Fruit fly (Drosophila melanogaster) whole organism, prepupa: Measurements from ENCODE around the gene Cep135.
A peak's percentile ranks its signal among the peaks of the same experiment; 100 is the strongest.

ENCODE experiments used
- CG10669 ChIP-seq: fragments of 200-800 bp; sonication (Bioruptor generic); optimal IDR thresholded peaks from 3 replicates; lab custom pipeline; 2018; ENCODE audit warnings: missing biosample characterization, mild to moderate bottlenecking, missing genetic modification characterization, moderate library complexity
- CG11762 ChIP-seq: fragments of 200-800 bp; sonication (Bioruptor generic); optimal IDR thresholded peaks from 3 replicates; lab custom pipeline; 2016; ENCODE audit warnings: missing biosample characterization, missing genetic modification characterization; ENCODE audit not compliant: insufficient read depth
- CG15336 ChIP-seq: fragments of 200-800 bp; sonication (Bioruptor generic); IDR thresholded peaks from 2 replicates; pipeline ENCODE4 v1.3.6; 2022; ENCODE audit warnings: missing biosample characterization, missing genetic modification characterization
- CG1621 ChIP-seq: fragments of 200-800 bp; sonication (Bioruptor generic); optimal IDR thresholded peaks from 3 replicates; lab custom pipeline; 2018; ENCODE audit warnings: missing biosample characterization, mild to moderate bottlenecking, missing genetic modification characterization
- CG16779 ChIP-seq: fragments of 200-800 bp; sonication (Bioruptor generic); optimal IDR thresholded peaks from 3 replicates; lab custom pipeline; 2017; ENCODE audit warnings: missing biosample characterization, mild to moderate bottlenecking, missing genetic modification characterization
- CG31627 ChIP-seq: fragments of 200-800 bp; sonication (Bioruptor generic); optimal IDR thresholded peaks from 3 replicates; lab custom pipeline; 2016; ENCODE audit warnings: missing biosample characterization, missing genetic modification characterization
- CG32006 ChIP-seq: fragments of 200-800 bp; sonication (Bioruptor generic); optimal IDR thresholded peaks from 3 replicates; lab custom pipeline; 2017; ENCODE audit warnings: missing biosample characterization, mild to moderate bottlenecking, missing genetic modification characterization
- CG34406 ChIP-seq: fragments of 200-800 bp; sonication (Bioruptor generic); optimal IDR thresholded peaks from 3 replicates; lab custom pipeline; 2016; ENCODE audit warnings: missing biosample characterization, missing genetic modification characterization
- CG4318 ChIP-seq: fragments of 200-800 bp; sonication (Bioruptor generic); optimal IDR thresholded peaks from 3 replicates; lab custom pipeline; 2017; ENCODE audit warnings: missing biosample characterization, mild to moderate bottlenecking, missing genetic modification characterization
- CG6276 ChIP-seq: fragments of 200-800 bp; sonication (Bioruptor generic); optimal IDR thresholded peaks from 2 replicates; lab custom pipeline; 2017; ENCODE audit warnings: missing biosample characterization, mild to moderate bottlenecking, missing genetic modification characterization
- CG6792 ChIP-seq: fragments of 200-800 bp; sonication (Bioruptor generic); optimal IDR thresholded peaks from 3 replicates; lab custom pipeline; 2016; ENCODE audit warnings: missing biosample characterization, missing genetic modification characterization
- CG6808 ChIP-seq: fragments of 200-800 bp; sonication (Bioruptor generic); optimal IDR thresholded peaks from 3 replicates; lab custom pipeline; 2017; ENCODE audit warnings: missing biosample characterization, missing genetic modification characterization, mild to moderate bottlenecking, moderate library complexity, missing genetic modification reagents
- CG6854 ChIP-seq: fragments of 200-800 bp; sonication (Bioruptor generic); optimal IDR thresholded peaks from 2 replicates; lab custom pipeline; 2017; ENCODE audit warnings: missing biosample characterization, mild to moderate bottlenecking, missing genetic modification characterization
- CG8119 ChIP-seq: fragments of 200-800 bp; sonication (Bioruptor generic); IDR thresholded peaks from 3 replicates; pipeline ENCODE4 v1.3.6; 2022; ENCODE audit warnings: missing biosample characterization, missing genetic modification characterization
- CG8319 ChIP-seq: fragments of 200-800 bp; sonication (Bioruptor generic); optimal IDR thresholded peaks from 3 replicates; lab custom pipeline; 2016; ENCODE audit warnings: missing biosample characterization, missing genetic modification characterization
- CG8632 ChIP-seq: fragments of 200-800 bp; sonication (Bioruptor generic); optimal IDR thresholded peaks from 3 replicates; lab custom pipeline; 2016; ENCODE audit warnings: missing biosample characterization, missing genetic modification characterization
- Eip75B ChIP-seq: fragments of 200-800 bp; sonication (Bioruptor generic); optimal IDR thresholded peaks from 3 replicates; lab custom pipeline; 2016; ENCODE audit warnings: missing biosample characterization, missing genetic modification characterization
- Eip78C ChIP-seq: fragments of 200-800 bp; sonication (Bioruptor generic); peaks from one replicate; lab custom pipeline; 2016; ENCODE audit warnings: missing biosample characterization, missing genetic modification characterization
- Eip93F ChIP-seq: fragments of 200-800 bp; sonication (Bioruptor generic); optimal IDR thresholded peaks from 2 replicates; lab custom pipeline; 2016; ENCODE audit warnings: missing biosample characterization, mild to moderate bottlenecking, missing genetic modification characterization
- Ets21C ChIP-seq: fragments of 200-800 bp; sonication (Bioruptor generic); optimal IDR thresholded peaks from 3 replicates; lab custom pipeline; 2016; ENCODE audit warnings: missing biosample characterization, missing genetic modification characterization
- Gug ChIP-seq: fragments of 200-800 bp; sonication (Bioruptor generic); IDR thresholded peaks from 2 replicates; pipeline ENCODE4 v1.3.6; 2022; ENCODE audit warnings: missing biosample characterization, missing genetic modification characterization
- Hr39 ChIP-seq: fragments of 200-800 bp; sonication (Bioruptor generic); optimal IDR thresholded peaks from 2 replicates; lab custom pipeline; 2016; ENCODE audit warnings: missing biosample characterization, missing genetic modification characterization
- Met ChIP-seq: fragments of 200-800 bp; sonication (Bioruptor generic); optimal IDR thresholded peaks from 3 replicates; lab custom pipeline; 2016; ENCODE audit warnings: missing biosample characterization, missing genetic modification characterization
- OdsH ChIP-seq: fragments of 200-800 bp; sonication (Bioruptor generic); optimal IDR thresholded peaks from 3 replicates; lab custom pipeline; 2016; ENCODE audit warnings: missing biosample characterization, missing genetic modification characterization
- Sox102F ChIP-seq: fragments of 200-800 bp; sonication (Bioruptor generic); optimal IDR thresholded peaks from 2 replicates; lab custom pipeline; 2016; ENCODE audit warnings: missing biosample characterization, mild to moderate bottlenecking, missing genetic modification characterization
- Sox15 ChIP-seq: fragments of 200-800 bp; sonication (Bioruptor generic); optimal IDR thresholded peaks from 3 replicates; lab custom pipeline; 2016; ENCODE audit warnings: missing biosample characterization, missing genetic modification characterization
- cyc ChIP-seq: fragments of 200-800 bp; sonication (Bioruptor generic); optimal IDR thresholded peaks from 3 replicates; lab custom pipeline; 2016; ENCODE audit warnings: missing biosample characterization, missing genetic modification characterization
- dac ChIP-seq: fragments of 200-800 bp; sonication (Bioruptor generic); optimal IDR thresholded peaks from 2 replicates; lab custom pipeline; 2017; ENCODE audit warnings: missing biosample characterization, mild to moderate bottlenecking, missing genetic modification characterization
- eg ChIP-seq: fragments of 200-800 bp; sonication (Bioruptor generic); IDR thresholded peaks from 3 replicates; pipeline ENCODE4 v1.3.6; 2022; ENCODE audit warnings: missing biosample characterization, missing genetic modification characterization
- esn ChIP-seq: fragments of 200-800 bp; sonication (Bioruptor generic); optimal IDR thresholded peaks from 2 replicates; lab custom pipeline; 2016; ENCODE audit warnings: missing biosample characterization, mild to moderate bottlenecking, missing genetic modification characterization, moderate library complexity
- fd59A ChIP-seq: fragments of 200-800 bp; sonication (Bioruptor generic); optimal IDR thresholded peaks from 2 replicates; lab custom pipeline; 2017; ENCODE audit warnings: missing biosample characterization, mild to moderate bottlenecking, missing genetic modification characterization, missing genetic modification reagents
- fkh ChIP-seq: fragments of 200-800 bp; sonication (Bioruptor generic); optimal IDR thresholded peaks from 3 replicates; lab custom pipeline; 2017; ENCODE audit warnings: missing biosample characterization, mild to moderate bottlenecking, missing genetic modification characterization, moderate library complexity
- lz ChIP-seq: fragments of 200-800 bp; sonication (Bioruptor generic); optimal IDR thresholded peaks from 3 replicates; lab custom pipeline; 2016; ENCODE audit warnings: missing biosample characterization, missing genetic modification characterization
- net ChIP-seq: fragments of 200-800 bp; sonication (Bioruptor generic); optimal IDR thresholded peaks from 3 replicates; lab custom pipeline; 2016; ENCODE audit warnings: missing biosample characterization, missing genetic modification characterization
- pdm3 ChIP-seq: fragments of 200-800 bp; sonication (Bioruptor generic); optimal IDR thresholded peaks from 3 replicates; lab custom pipeline; 2016; ENCODE audit warnings: missing biosample characterization, missing genetic modification characterization
- salr ChIP-seq, 2 experiments: fragments of 200-800 bp; sonication (Bioruptor generic); optimal IDR thresholded peaks; 3 replicates each; lab custom pipeline; 2016 to 2018; ENCODE audit warnings: missing biosample characterization in 2 of 2, missing genetic modification characterization in 2 of 2, mild to moderate bottlenecking in 1 of 2
- spab ChIP-seq: fragments of 200-800 bp; sonication (Bioruptor generic); optimal IDR thresholded peaks from 2 replicates; lab custom pipeline; 2017; ENCODE audit warnings: missing biosample characterization, mild to moderate bottlenecking, missing genetic modification characterization, missing genetic modification reagents
- svp ChIP-seq: fragments of 200-800 bp; sonication (Bioruptor generic); peaks from one replicate; lab custom pipeline; 2016; ENCODE audit warnings: missing biosample characterization, missing genetic modification characterization
- topi ChIP-seq: fragments of 200-800 bp; sonication (Bioruptor generic); optimal IDR thresholded peaks from 3 replicates; lab custom pipeline; 2016; ENCODE audit warnings: missing biosample characterization, missing genetic modification characterization
- vri ChIP-seq: fragments of 200-800 bp; sonication (Bioruptor generic); optimal IDR thresholded peaks from 3 replicates; lab custom pipeline; 2016; ENCODE audit warnings: missing biosample characterization, mild to moderate bottlenecking, missing genetic modification characterization

Cep135 gene

DNA sequence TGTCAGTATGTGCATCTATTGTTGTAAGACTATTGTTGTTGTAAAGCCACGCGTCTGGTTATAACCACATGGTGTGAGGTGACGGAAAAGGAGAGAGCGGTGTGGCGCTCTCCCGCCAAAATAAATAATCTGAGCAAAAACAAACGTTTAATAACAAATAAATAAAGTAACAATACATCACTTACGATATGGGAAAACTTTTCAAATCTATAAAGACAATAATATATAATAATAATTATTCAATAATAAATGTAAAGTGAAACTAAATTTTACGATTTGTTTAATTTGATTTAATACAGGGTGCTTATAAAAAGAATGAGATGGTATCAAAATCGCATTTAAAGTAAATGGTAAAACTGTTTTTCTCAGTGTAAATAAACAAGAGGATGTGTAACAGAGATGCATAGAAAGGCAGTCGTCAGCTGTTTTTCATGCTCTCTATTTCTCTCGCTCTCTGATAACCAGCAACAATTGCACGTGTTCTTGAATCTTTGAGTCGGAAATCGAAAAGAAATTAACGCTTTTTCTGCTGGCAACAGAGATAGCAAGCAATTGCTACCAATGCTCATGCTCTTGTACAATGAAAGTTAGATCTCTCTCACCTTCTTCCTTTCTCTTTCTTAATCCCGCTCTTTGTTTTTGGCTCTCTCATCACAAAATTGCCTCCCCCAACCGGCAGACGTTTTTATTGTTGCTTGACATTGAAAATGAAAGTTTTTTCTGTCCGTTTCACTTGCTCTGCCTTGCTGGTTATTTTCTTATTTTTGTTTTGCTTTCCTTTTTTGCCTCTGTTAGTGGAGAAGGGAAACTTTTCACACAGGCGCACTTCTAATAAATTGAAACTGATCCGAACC, 17.7 kb upstream of the Cep135 start (continued):
- peak; percentile 95 for TF ChIP-seq CG15336 (GFP tag; lab: Robert Waterston, UW)
- peak; percentile 62 for TF ChIP-seq CG8319 (GFP tag; lab: Kevin White, UChicago)
- peak; percentile 70 for TF ChIP-seq OdsH (GFP tag; lab: Kevin White, UChicago)
- TF ChIP-seq Eip75B (GFP tag; lab: Kevin White, UChicago), result peak; percentile 81
- peak; percentile 90 for TF ChIP-seq Eip78C (GFP tag; lab: Kevin White, UChicago)
- TF ChIP-seq esn (GFP tag; lab: Kevin White, UChicago), result peak; percentile 64
- TF ChIP-seq CG34406, result peak; percentile 71
- peak; percentile 36 for TF ChIP-seq CG1621 (tag; lab: Kevin White, UChicago)
- TF ChIP-seq vri (GFP tag; lab: Kevin White, UChicago), result peak; percentile 3
- peak; percentile 91 for TF ChIP-seq CG6276 (GFP tag; lab: Kevin White, UChicago)

DNA sequence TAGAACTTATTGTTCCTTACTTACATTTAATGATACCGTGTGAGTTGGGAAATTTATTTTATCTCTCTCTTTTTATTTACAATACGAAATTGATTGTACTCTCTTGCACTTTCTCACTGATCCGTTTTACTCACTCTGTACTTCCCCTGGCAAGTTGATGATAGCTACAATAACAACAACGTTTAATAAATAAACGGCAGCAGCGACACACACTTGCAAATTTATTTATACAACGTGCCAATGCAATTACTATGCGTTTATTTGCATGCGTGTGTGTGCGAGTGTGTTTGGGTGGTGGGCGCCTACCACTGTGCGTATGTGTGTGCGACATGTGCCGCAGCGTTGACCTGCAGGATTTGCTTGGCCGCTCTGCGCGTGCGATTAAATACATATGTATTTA, 17.0 kb upstream of the Cep135 start:
- TF ChIP-seq CG6808 (GFP tag; lab: Kevin White, UChicago), result no peak
- peak; percentile 38 for TF ChIP-seq Eip78C (GFP tag; lab: Kevin White, UChicago)
- TF ChIP-seq Eip93F (GFP tag; lab: Kevin White, UChicago), result no peak
- no peak for TF ChIP-seq CG8632 (GFP tag; lab: Kevin White, UChicago)
- TF ChIP-seq CG32006 (GFP tag; lab: Kevin White, UChicago), result peak; percentile 23
- no peak for TF ChIP-seq net
- TF ChIP-seq spab (GFP tag; lab: Kevin White, UChicago), result no peak
- TF ChIP-seq salr (GFP tag; optimal IDR thresholded peaks at IDR 0.05; lab: Kevin White, UChicago), result no peak
- peak; percentile 88 for TF ChIP-seq svp (GFP tag; lab: Kevin White, UChicago)
- TF ChIP-seq CG8119 (GFP tag; lab: Robert Waterston, UW), result no peak

DNA sequence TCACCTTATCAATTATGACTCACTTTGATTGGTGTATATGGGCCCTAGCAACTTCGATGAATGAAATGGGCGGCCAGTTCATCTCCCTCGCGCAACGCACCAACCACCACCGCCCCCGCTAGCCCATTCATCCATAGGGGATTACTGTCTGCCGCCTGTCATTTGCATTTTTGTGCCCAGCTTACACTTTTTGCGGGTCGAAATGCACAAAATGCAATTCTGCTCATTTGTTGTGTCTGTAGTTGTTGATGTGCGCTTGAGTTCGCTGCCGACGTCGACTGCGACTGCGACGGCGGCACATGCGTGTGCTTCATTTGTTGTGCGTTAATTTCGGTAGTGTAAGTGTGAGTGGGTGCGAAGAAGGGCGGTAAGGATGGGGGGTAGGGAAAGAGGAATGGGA, 15.6 kb upstream of the Cep135 start:
- TF ChIP-seq Met (no peak), topi (GFP tag; lab: Kevin White, UChicago) (no peak), Hr39 (GFP tag; lab: Kevin White, UChicago) (no peak), net (no peak), Sox15 (GFP tag; lab: Kevin White, UChicago) (no peak), Eip78C (GFP tag; lab: Kevin White, UChicago) (peak; percentile 33), Eip75B (GFP tag; lab: Kevin White, UChicago) (no peak), CG31627 (GFP tag; lab: Kevin White, UChicago) (no peak), CG11762 (GFP tag; lab: Kevin White, UChicago) (no peak)

DNA sequence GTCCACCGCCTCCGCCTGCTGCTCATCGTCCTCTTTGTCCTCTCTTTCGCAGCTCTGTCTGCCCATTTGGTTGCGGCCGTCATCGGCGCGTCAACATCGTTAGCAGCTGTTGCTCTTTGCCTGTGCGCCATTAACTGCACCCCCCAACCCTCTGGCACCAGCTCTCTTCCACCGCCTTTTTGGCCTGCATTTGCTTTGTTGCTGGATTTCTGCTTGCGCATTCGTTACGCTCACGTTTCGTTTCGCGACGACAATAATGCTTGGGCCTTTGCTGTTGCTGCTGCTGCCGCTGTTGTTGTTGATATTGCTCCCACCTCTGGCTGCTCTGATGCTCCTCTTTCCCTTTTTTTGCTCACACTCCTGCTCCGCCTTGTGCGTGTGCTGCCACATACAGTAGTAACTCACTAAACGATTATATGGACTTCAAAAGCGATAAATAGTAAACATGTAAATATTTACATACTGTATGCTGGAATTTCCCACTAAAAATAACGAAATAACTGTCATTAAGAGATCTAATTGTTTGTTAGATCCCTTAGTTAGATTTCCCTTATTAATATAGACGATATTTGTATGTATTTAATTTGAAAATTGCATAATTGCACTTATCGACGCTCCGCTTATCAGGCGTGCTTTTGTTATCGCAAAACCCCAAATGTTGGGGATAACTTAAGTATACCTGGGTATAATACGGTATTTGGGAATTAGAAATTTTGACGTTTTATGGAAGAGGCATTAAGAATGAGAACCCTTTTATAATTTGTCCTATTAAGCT, 14.7 kb upstream of the Cep135 start:
- peak; percentile 52 for TF ChIP-seq Hr39 (GFP tag; lab: Kevin White, UChicago)
- TF ChIP-seq fkh (GFP tag; lab: Kevin White, UChicago), result no peak
- TF ChIP-seq CG16779 (tag; lab: Kevin White, UChicago), result peak; percentile 1
- no peak for TF ChIP-seq dac (GFP tag; lab: Kevin White, UChicago)
- TF ChIP-seq topi (GFP tag; lab: Kevin White, UChicago), result peak; percentile 8
- TF ChIP-seq Sox102F (GFP tag; lab: Kevin White, UChicago), result peak; percentile 56
- no peak for TF ChIP-seq Gug (GFP tag; lab: Robert Waterston, UW)
- TF ChIP-seq CG15336 (GFP tag; lab: Robert Waterston, UW), result peak; percentile 37; the same call in 1 of the 2 replicates
- peak; percentile 59 for TF ChIP-seq pdm3 (GFP tag; lab: Kevin White, UChicago)
- peak; percentile 51; the same call in 2 of the 3 replicates for TF ChIP-seq eg (GFP tag; lab: Robert Waterston, UW)
- no peak for TF ChIP-seq CG6792
- peak; percentile 60 for TF ChIP-seq cyc
- peak; percentile 54 for TF ChIP-seq CG31627 (GFP tag; lab: Kevin White, UChicago)
- TF ChIP-seq fd59A (GFP tag; lab: Kevin White, UChicago), result no peak
- peak; percentile 2 for TF ChIP-seq CG34406
- peak; percentile 100 for TF ChIP-seq CG6854 (GFP tag; lab: Kevin White, UChicago)
- no peak for TF ChIP-seq salr (GFP tag; optimal IDR thresholded peaks at IDR 0.05; lab: Kevin White, UChicago)
- peak; percentile 2 for TF ChIP-seq Ets21C
- no peak for TF ChIP-seq CG8319 (GFP tag; lab: Kevin White, UChicago)
- peak; percentile 33 for TF ChIP-seq CG10669
- peak; percentile 40 for TF ChIP-seq lz (GFP tag; lab: Kevin White, UChicago)
- peak; percentile 23 for TF ChIP-seq CG32006 (GFP tag; lab: Kevin White, UChicago)
- peak; percentile 43 for TF ChIP-seq spab (GFP tag; lab: Kevin White, UChicago)
- TF ChIP-seq vri (GFP tag; lab: Kevin White, UChicago), result peak; percentile 69
- TF ChIP-seq Met, result peak; percentile 42
- no peak for TF ChIP-seq CG4318 (GFP tag; lab: Kevin White, UChicago)
